Fruit fly (Drosophila melanogaster) whole organism, embryonic: ENCODE data around the gene Cpr62Bc.

Source experiments
- Adf1 ChIP-seq: fragments of 200-800 bp; sonication (Bioruptor generic); IDR thresholded peaks from 2 replicates; pipeline ENCODE4 v1.3.6; 2022; ENCODE audit warnings: missing biosample characterization, missing genetic modification characterization
- Asciz ChIP-seq: fragments of 200-800 bp; sonication (Bioruptor generic); optimal IDR thresholded peaks from 2 replicates; lab custom pipeline; 2017; ENCODE audit warnings: missing biosample characterization, mild to moderate bottlenecking, missing genetic modification characterization, missing genetic modification reagents
- Atf3 ChIP-seq: fragments of 200-800 bp; sonication (Bioruptor generic); optimal IDR thresholded peaks from 3 replicates; lab custom pipeline; 2016; ENCODE audit warnings: missing biosample characterization, missing genetic modification characterization
- Bgb ChIP-seq: fragments of 200-800 bp; sonication (Bioruptor generic); IDR thresholded peaks from 2 replicates; pipeline ENCODE4 v1.3.6; 2022; ENCODE audit warnings: missing biosample characterization, missing genetic modification characterization; ENCODE audit not compliant: partially characterized antibody
- C15 ChIP-seq: fragments of 200-800 bp; sonication (Bioruptor generic); IDR thresholded peaks from 3 replicates; pipeline ENCODE4 v1.3.6; 2022; ENCODE audit warnings: missing biosample characterization, missing genetic modification characterization
- CG10274 ChIP-seq: fragments of 200-800 bp; sonication (Bioruptor generic); optimal IDR thresholded peaks from 3 replicates; lab custom pipeline; 2017; ENCODE audit warnings: missing biosample characterization, mild to moderate bottlenecking, missing genetic modification characterization
- CG10366 ChIP-seq: fragments of 200-800 bp; sonication (Bioruptor generic); IDR thresholded peaks from 2 replicates; pipeline ENCODE4 v1.3.6; 2022; ENCODE audit warnings: missing biosample characterization, missing genetic modification characterization
- CG10462 ChIP-seq: fragments of 200-800 bp; sonication (Bioruptor generic); optimal IDR thresholded peaks from 2 replicates; lab custom pipeline; 2016; ENCODE audit warnings: missing biosample characterization, missing genetic modification characterization
- CG12219 ChIP-seq: fragments of 200-800 bp; sonication (Bioruptor generic); optimal IDR thresholded peaks from 3 replicates; lab custom pipeline; 2018; ENCODE audit warnings: missing biosample characterization, mild to moderate bottlenecking, missing genetic modification characterization
- CG15269 ChIP-seq: fragments of 200-800 bp; sonication (Bioruptor generic); optimal IDR thresholded peaks from 2 replicates; lab custom pipeline; 2018; ENCODE audit warnings: missing biosample characterization, mild to moderate bottlenecking, missing genetic modification characterization, moderate library complexity
- CG15514 ChIP-seq: fragments of 200-800 bp; sonication (Bioruptor generic); optimal IDR thresholded peaks from 3 replicates; lab custom pipeline; 2017; ENCODE audit warnings: missing biosample characterization, missing genetic modification characterization, mild to moderate bottlenecking, moderate library complexity, missing genetic modification reagents
- CG15696 ChIP-seq: fragments of 200-800 bp; sonication (Bioruptor generic); optimal IDR thresholded peaks from 2 replicates; lab custom pipeline; 2019; ENCODE audit warnings: missing biosample characterization, mild to moderate bottlenecking, missing genetic modification characterization, moderate library complexity
- CG16815 ChIP-seq: fragments of 200-800 bp; sonication (Bioruptor generic); optimal IDR thresholded peaks from 3 replicates; lab custom pipeline; 2017; ENCODE audit warnings: missing biosample characterization, mild to moderate bottlenecking, missing genetic modification characterization
- CG1832 ChIP-seq: fragments of 200-800 bp; sonication (Bioruptor generic); optimal IDR thresholded peaks from 2 replicates; lab custom pipeline; 2017; ENCODE audit warnings: missing biosample characterization, mild to moderate bottlenecking, missing genetic modification characterization, inconsistent platforms
- CG18476 ChIP-seq: fragments of 200-800 bp; sonication (Bioruptor generic); optimal IDR thresholded peaks from 2 replicates; lab custom pipeline; 2016; ENCODE audit warnings: missing biosample characterization, mild to moderate bottlenecking, missing genetic modification characterization
- CG2202 ChIP-seq: fragments of 200-800 bp; sonication (Bioruptor generic); optimal IDR thresholded peaks from 2 replicates; lab custom pipeline; 2018; ENCODE audit warnings: missing biosample characterization, mild to moderate bottlenecking, missing genetic modification characterization
- CG31388 ChIP-seq: fragments of 200-800 bp; sonication (Bioruptor generic); optimal IDR thresholded peaks from 2 replicates; lab custom pipeline; 2016; ENCODE audit warnings: missing biosample characterization, missing genetic modification characterization
- CG33213 ChIP-seq: fragments of 200-800 bp; sonication (Bioruptor generic); optimal IDR thresholded peaks from 3 replicates; lab custom pipeline; 2016; ENCODE audit warnings: missing biosample characterization, missing genetic modification characterization
- CG4617 ChIP-seq: fragments of 200-800 bp; sonication (Bioruptor generic); optimal IDR thresholded peaks from 3 replicates; lab custom pipeline; 2016; ENCODE audit warnings: missing biosample characterization, missing genetic modification characterization, borderline replicate concordance
- Eip74EF ChIP-seq, 2 experiments: fragments of 200-800 bp in 1 of 2; fragments of >200 bp in 1 of 2; sonication (Bioruptor generic) in 1 of 2; optimal IDR thresholded peaks; 2 replicates each; lab custom pipeline; 2017 to 2019; ENCODE audit warnings: missing biosample characterization in 2 of 2, missing genetic modification characterization in 2 of 2, mild to moderate bottlenecking in 1 of 2, moderate library complexity in 1 of 2
- HLH4C ChIP-seq: fragments of 200-800 bp; sonication (Bioruptor generic); IDR thresholded peaks from 3 replicates; pipeline ENCODE4 v1.3.6; 2022; ENCODE audit warnings: missing biosample characterization, missing genetic modification characterization; ENCODE audit not compliant: partially characterized antibody
- Hr39 ChIP-seq: fragments of >200 bp; optimal IDR thresholded peaks from 2 replicates; lab custom pipeline; 2017
- Hr78 ChIP-seq, 2 experiments: fragments of 200-800 bp in 1 of 2; fragments of >200 bp in 1 of 2; sonication (Bioruptor generic) in 1 of 2; optimal IDR thresholded peaks; 2 replicates each; lab custom pipeline; 2017 to 2019; ENCODE audit warnings: missing biosample characterization in 2 of 2, missing genetic modification characterization in 2 of 2, mild to moderate bottlenecking in 1 of 2, moderate library complexity in 1 of 2
- Mrtf ChIP-seq: fragments of 200-800 bp; sonication (Bioruptor generic); IDR thresholded peaks from 3 replicates; pipeline ENCODE4 v1.3.6; 2022; ENCODE audit warnings: missing biosample characterization, missing genetic modification characterization
- NFAT ChIP-seq: fragments of 200-800 bp; sonication (Bioruptor generic); IDR thresholded peaks from 2 replicates; pipeline ENCODE4 v1.3.6; 2022; ENCODE audit warnings: missing biosample characterization, missing genetic modification characterization
- Neu2 ChIP-seq: fragments of 200-800 bp; sonication (Bioruptor generic); optimal IDR thresholded peaks from 3 replicates; lab custom pipeline; 2016; ENCODE audit warnings: missing biosample characterization, missing genetic modification characterization, borderline replicate concordance
- TFAM ChIP-seq: fragments of 200-800 bp; sonication (Bioruptor generic); optimal IDR thresholded peaks from 2 replicates; lab custom pipeline; 2017; ENCODE audit warnings: missing biosample characterization, missing genetic modification characterization, inconsistent platforms
- Taf1 ChIP-seq: fragments of 200-800 bp; sonication (Bioruptor generic); IDR thresholded peaks from 2 replicates; pipeline ENCODE4 v1.3.6; 2022; ENCODE audit warnings: missing biosample characterization, missing genetic modification characterization
- Tbp ChIP-seq: fragments of >200 bp; optimal IDR thresholded peaks from 2 replicates; lab custom pipeline; 2018; ENCODE audit warnings: missing biosample characterization, missing genetic modification characterization
- btn ChIP-seq: fragments of 200-800 bp; sonication (Bioruptor generic); optimal IDR thresholded peaks from 2 replicates; lab custom pipeline; 2016; ENCODE audit warnings: missing biosample characterization, missing genetic modification characterization
- cad ChIP-seq: fragments of >200 bp; optimal IDR thresholded peaks from 2 replicates; lab custom pipeline; 2017; ENCODE audit warnings: missing biosample characterization, missing genetic modification characterization
- cas ChIP-seq: fragments of 200-800 bp; sonication (Bioruptor generic); IDR thresholded peaks from 2 replicates; pipeline ENCODE4 v1.3.6; 2022; ENCODE audit warnings: missing biosample characterization, missing genetic modification characterization
- hb ChIP-seq: fragments of 200-800 bp; sonication (Bioruptor generic); IDR thresholded peaks from 3 replicates; pipeline ENCODE4 v1.3.6; 2022; ENCODE audit warnings: missing biosample characterization, missing genetic modification characterization; ENCODE audit not compliant: partially characterized antibody
- mirr ChIP-seq: fragments of 200-800 bp; sonication (Bioruptor generic); optimal IDR thresholded peaks from 3 replicates; lab custom pipeline; 2018; ENCODE audit warnings: missing biosample characterization, mild to moderate bottlenecking, missing genetic modification characterization
- nau ChIP-seq: fragments of 200-800 bp; sonication (Bioruptor generic); optimal IDR thresholded peaks from 3 replicates; lab custom pipeline; 2017; ENCODE audit warnings: missing biosample characterization, mild to moderate bottlenecking, missing genetic modification characterization, missing genetic modification reagents
- prd ChIP-seq, 3 experiments: fragments of >200 bp in 2 of 3; fragments of 200-800 bp in 1 of 3; sonication (Bioruptor generic) in 1 of 3; optimal IDR thresholded peaks in 2 of 3; IDR thresholded peaks in 1 of 3; 2 replicates in 2 of 3; 3 replicates in 1 of 3; pipeline versions ENCODE4 v1.3.6 to Lab custom; 2017 to 2022; ENCODE audit warnings: missing biosample characterization in 1 of 3, missing genetic modification characterization in 1 of 3
- sd ChIP-seq: fragments of 200-800 bp; sonication (Bioruptor generic); optimal IDR thresholded peaks from 3 replicates; lab custom pipeline; 2018; ENCODE audit warnings: missing biosample characterization, mild to moderate bottlenecking, missing genetic modification characterization, moderate library complexity
- shn ChIP-seq: fragments of 200-800 bp; sonication (Bioruptor generic); optimal IDR thresholded peaks from 3 replicates; lab custom pipeline; 2016; ENCODE audit warnings: missing biosample characterization, missing genetic modification characterization
- toy ChIP-seq: fragments of 200-800 bp; sonication (Bioruptor generic); IDR thresholded peaks from 2 replicates; pipeline ENCODE4 v1.3.6; 2022; ENCODE audit warnings: missing biosample characterization, missing genetic modification characterization
- wdn ChIP-seq: fragments of 200-800 bp; sonication (Bioruptor generic); IDR thresholded peaks from 2 replicates; pipeline ENCODE4 v1.3.6; 2022; ENCODE audit warnings: missing biosample characterization, missing genetic modification characterization
- z ChIP-seq: fragments of 200-800 bp; sonication (Bioruptor generic); IDR thresholded peaks from 3 replicates; pipeline ENCODE4 v1.3.6; 2022; ENCODE audit warnings: missing biosample characterization, missing genetic modification characterization
- zen2 ChIP-seq: fragments of 200-800 bp; sonication (Bioruptor generic); IDR thresholded peaks from 3 replicates; pipeline ENCODE4 v1.3.6; 2022; ENCODE audit warnings: missing biosample characterization, missing genetic modification characterization; ENCODE audit not compliant: partially characterized antibody

Cpr62Bc gene

dm6 chr3L:1856467-1857350 is 14.8 kb upstream of the Cpr62Bc start, which contains the start of gene CG12024 (continued):
- TF ChIP-seq CG10462 (GFP tag; lab: Kevin White, UChicago), result peak; percentile 10
- TF ChIP-seq CG4617 (GFP tag; lab: Kevin White, UChicago), result peak; percentile 90
- TF ChIP-seq Eip74EF (GFP tag; optimal IDR thresholded peaks at IDR 0.05; lab: Kevin White, UChicago), result no peak
- TF ChIP-seq cas (GFP tag; lab: Robert Waterston, UW), result peak; percentile 25; the same call in 1 of the 2 replicates
- peak; percentile 72 for TF ChIP-seq CG16815 (GFP tag; lab: Kevin White, UChicago)
- TF ChIP-seq shn (GFP tag; lab: Kevin White, UChicago), result peak; percentile 78

- TF ChIP-seq cad (GFP tag; lab: Kevin White, UChicago), result no peak
- TF ChIP-seq CG18476, result no peak
- TF ChIP-seq Tbp, result no peak
- no peak for TF ChIP-seq Atf3 (GFP tag; lab: Kevin White, UChicago)
- no peak for TF ChIP-seq CG10366 (GFP tag; lab: Robert Waterston, UW)
- TF ChIP-seq TFAM (GFP tag; lab: Kevin White, UChicago), result no peak
- TF ChIP-seq hb (GFP tag; lab: Robert Waterston, UW), result no peak
- no peak for TF ChIP-seq CG33213 (GFP tag; lab: Kevin White, UChicago)
- TF ChIP-seq Eip74EF (GFP tag; optimal IDR thresholded peaks at IDR 0.05; lab: Kevin White, UChicago), result no peak
- no peak for TF ChIP-seq C15
- peak in 1 of 2 experiments; percentile 35 for TF ChIP-seq Hr78 (GFP tag; optimal IDR thresholded peaks at IDR 0.05; lab: Kevin White, UChicago)
- peak; percentile 21 for TF ChIP-seq CG10274
- TF ChIP-seq mirr (GFP tag; lab: Kevin White, UChicago), result no peak
These were observed 13.6 kb upstream of the Cpr62Bc start, which contains the start of gene CNMa for dm6 chr3L:1855491-1855890. Gene CNMa (minus strand): TSS chr3L:1855591.

- TF ChIP-seq NFAT (GFP tag; lab: Robert Waterston, UW), result no peak
- TF ChIP-seq CG15514 (GFP tag; lab: Kevin White, UChicago), result no peak
- no peak for TF ChIP-seq CG2202 (tag; lab: Kevin White, UChicago)
- no peak for TF ChIP-seq Asciz (GFP tag; lab: Kevin White, UChicago)
- no peak for TF ChIP-seq Hr39 (lab: Kevin White, UChicago)
- no peak for TF ChIP-seq Neu2
- TF ChIP-seq z (GFP tag; lab: Robert Waterston, UW), result no peak
- no peak for TF ChIP-seq CG1832 (GFP tag; lab: Kevin White, UChicago)
These were observed 11.4 kb upstream of the Cpr62Bc start for dm6 chr3L:1853277-1853676.

dm6 chr3L:1850498-1850897 is 8.6 kb upstream of the Cpr62Bc start:
- TF ChIP-seq toy (no peak), Bgb (peak; percentile 18; the same call in 1 of the 2 replicates), HLH4C (GFP tag; lab: Robert Waterston, UW) (no peak), CG15269 (tag; lab: Kevin White, UChicago) (no peak), CG15696 (tag; lab: Kevin White, UChicago) (no peak)
- TF ChIP-seq, all 482 proteins: peak for 1

- no peak for TF ChIP-seq mirr (GFP tag; lab: Kevin White, UChicago)
- TF ChIP-seq sd (tag; lab: Kevin White, UChicago), result no peak
- TF ChIP-seq CG12219, result no peak
- TF ChIP-seq nau (GFP tag; lab: Kevin White, UChicago), result no peak
- no peak for TF ChIP-seq btn (GFP tag; lab: Kevin White, UChicago)
- no peak for TF ChIP-seq prd (optimal IDR thresholded peaks at IDR 0.05; lab: Kevin White, UChicago)
- TF ChIP-seq prd (GFP tag; IDR thresholded peaks at IDR 0.05; lab: Robert Waterston, UW), result 0 out of 3 replicates have a peak, but pooled peaks have one; percentile 8
- no peak for TF ChIP-seq CG31388 (GFP tag; lab: Kevin White, UChicago)
- TF ChIP-seq zen2, result no peak
- no peak for TF ChIP-seq Taf1 (GFP tag; lab: Robert Waterston, UW)
- TF ChIP-seq wdn (GFP tag; lab: Robert Waterston, UW), result no peak
- no peak for TF ChIP-seq Mrtf
- no peak for TF ChIP-seq Adf1 (GFP tag; lab: Robert Waterston, UW)
These were observed 2.7 kb upstream of the Cpr62Bc start for dm6 chr3L:1844600-1844999.
